Worm (Caenorhabditis elegans) whole organism, young adult: ENCODE results near the gene R05H10.7.
A peak's percentile ranks its signal among the peaks of the same experiment; 100 is the strongest.

ENCODE experiments used
- B0261.1 ChIP-seq: sonication (generic microtip); optimal IDR thresholded peaks from 2 replicates; lab custom pipeline; 2016; ENCODE audit warnings: mild to moderate bottlenecking, missing genetic modification characterization, moderate library complexity, missing compliant biosample characterization
- F23B12.7 ChIP-seq: sonication (generic microtip); optimal IDR thresholded peaks from 2 replicates; lab custom pipeline; 2017; ENCODE audit warnings: missing genetic modification characterization, mild to moderate bottlenecking, missing compliant biosample characterization, antibody characterized with exemption, moderate library complexity; ENCODE audit not compliant: insufficient read depth
- Y53G8AR.9 ChIP-seq: fragments of 200-800 bp; sonication (Bioruptor generic); conservative IDR thresholded peaks from 2 replicates; pipeline ENCODE4 v1.3.6; 2022; ENCODE audit warnings: missing genetic modification reagents, missing genetic modification characterization, missing compliant biosample characterization
- Y56A3A.18 ChIP-seq: fragments of 200-800 bp; sonication (Bioruptor generic); IDR thresholded peaks from 2 replicates; pipeline ENCODE4 v1.3.6; 2022; ENCODE audit warnings: missing genetic modification reagents, missing genetic modification characterization, missing compliant biosample characterization
- Y95B8A.8 ChIP-seq: fragments of 200-800 bp; sonication (Bioruptor generic); IDR thresholded peaks from 2 replicates; pipeline ENCODE4 v1.3.6; 2022; ENCODE audit warnings: missing genetic modification reagents, missing genetic modification characterization, missing compliant biosample characterization
- aptf-3 ChIP-seq: fragments of 200-800 bp; sonication (Bioruptor generic); IDR thresholded peaks from 2 replicates; pipeline ENCODE4 v1.3.6; 2022; ENCODE audit warnings: missing genetic modification characterization, missing compliant biosample characterization
- atf-7 ChIP-seq: sonication (generic microtip); optimal IDR thresholded peaks from 2 replicates; lab custom pipeline; 2017; ENCODE audit warnings: mild to moderate bottlenecking, missing genetic modification characterization, missing compliant biosample characterization
- ccch-3 ChIP-seq: fragments of 200-800 bp; sonication (Bioruptor generic); optimal IDR thresholded peaks from 2 replicates; lab custom pipeline; 2018; ENCODE audit warnings: mild to moderate bottlenecking, missing genetic modification characterization, missing compliant biosample characterization
- dox-1 ChIP-seq: fragments of 200-800 bp; sonication (Bioruptor generic); IDR thresholded peaks from 2 replicates; pipeline ENCODE4 v1.3.6; 2022; ENCODE audit warnings: missing genetic modification reagents, missing genetic modification characterization, missing compliant biosample characterization
- dpl-1 ChIP-seq: fragments of 150-350 bp; optimal IDR thresholded peaks from 2 replicates; lab custom pipeline; 2014; ENCODE audit warnings: missing biosample characterization, missing genetic modification reagents, missing genetic modification characterization
- egrh-3 ChIP-seq: fragments of 200-800 bp; sonication (Bioruptor generic); IDR thresholded peaks from 2 replicates; pipeline ENCODE4 v1.3.6; 2022; ENCODE audit warnings: missing genetic modification reagents, missing genetic modification characterization, missing compliant biosample characterization
- gei-17 ChIP-seq: fragments of 200-800 bp; sonication (Bioruptor generic); optimal IDR thresholded peaks from 2 replicates; lab custom pipeline; 2018; ENCODE audit warnings: mild to moderate bottlenecking, missing genetic modification characterization, missing compliant biosample characterization
- hmg-1.2 ChIP-seq: fragments of 200-800 bp; sonication (Bioruptor generic); IDR thresholded peaks from 2 replicates; pipeline ENCODE4 v1.3.6; 2022; ENCODE audit warnings: missing genetic modification reagents, missing genetic modification characterization, missing compliant biosample characterization
- lin-35 ChIP-seq, 3 experiments: fragments of 150-350 bp in 2 of 3; sonication (generic microtip) in 1 of 3; optimal IDR thresholded peaks; 2 replicates each; lab custom pipeline; 2014 to 2018; ENCODE audit warnings: missing biosample characterization in 3 of 3, missing genetic modification characterization in 3 of 3, missing genetic modification reagents in 3 of 3
- lin-40 ChIP-seq: sonication (generic microtip); optimal IDR thresholded peaks from 2 replicates; lab custom pipeline; 2016; ENCODE audit warnings: missing genetic modification characterization, mild to moderate bottlenecking, missing compliant biosample characterization, missing genotype, missing genetic modification reagents
- lsl-1 ChIP-seq: fragments of 200-800 bp; sonication (Bioruptor generic); optimal IDR thresholded peaks from 2 replicates; lab custom pipeline; 2018; ENCODE audit warnings: mild to moderate bottlenecking, missing genetic modification characterization, moderate library complexity, missing compliant biosample characterization
- lsy-27 ChIP-seq: sonication (generic microtip); optimal IDR thresholded peaks from 2 replicates; lab custom pipeline; 2017; ENCODE audit warnings: missing genetic modification characterization, mild to moderate bottlenecking, missing compliant biosample characterization, antibody characterized with exemption, missing genotype, borderline replicate concordance; ENCODE audit not compliant: insufficient read depth
- madf-6 ChIP-seq: fragments of 200-800 bp; sonication (Bioruptor generic); IDR thresholded peaks from 2 replicates; pipeline ENCODE4 v1.3.6; 2022; ENCODE audit warnings: missing genetic modification reagents, missing genetic modification characterization, missing compliant biosample characterization
- nfyb-1 ChIP-seq: fragments of 200-800 bp; sonication (Bioruptor generic); IDR thresholded peaks from 2 replicates; pipeline ENCODE4 v1.3.6; 2022; ENCODE audit warnings: missing genetic modification reagents, missing genetic modification characterization, missing compliant biosample characterization
- nhr-120 ChIP-seq: fragments of 200-800 bp; sonication (Bioruptor generic); IDR thresholded peaks from 2 replicates; pipeline ENCODE4 v1.3.6; 2022; ENCODE audit warnings: missing genetic modification characterization, missing compliant biosample characterization
- nhr-80 ChIP-seq: sonication (generic microtip); optimal IDR thresholded peaks from 2 replicates; lab custom pipeline; 2016; ENCODE audit warnings: missing genetic modification characterization, missing compliant biosample characterization
- sea-2 ChIP-seq: fragments of 200-800 bp; sonication (Bioruptor generic); IDR thresholded peaks from 2 replicates; pipeline ENCODE4 v1.3.6; 2022; ENCODE audit warnings: missing genetic modification characterization, missing compliant biosample characterization
- snpc-4 ChIP-seq, 5 experiments: fragments of 150-350 bp in 1 of 5; sonication (generic microtip) in 4 of 5; optimal IDR thresholded peaks; 2 replicates each; lab custom pipeline; 2014 to 2018; ENCODE audit warnings: missing genetic modification characterization in 5 of 5, missing biosample characterization in 3 of 5, antibody characterized with exemption in 2 of 5, mild to moderate bottlenecking in 2 of 5, missing compliant biosample characterization in 2 of 5, missing genotype in 2 of 5, moderate library complexity in 2 of 5, missing genetic modification reagents in 1 of 5
- tlf-1 ChIP-seq: fragments of 200-800 bp; sonication (Bioruptor generic); optimal IDR thresholded peaks from 2 replicates; lab custom pipeline; 2018; ENCODE audit warnings: mild to moderate bottlenecking, missing genetic modification characterization, missing compliant biosample characterization
- unc-62 ChIP-seq: fragments of 150-350 bp; optimal IDR thresholded peaks from 2 replicates; lab custom pipeline; 2014; ENCODE audit warnings: missing biosample characterization, missing genetic modification reagents, missing genetic modification characterization
- zfh-2 ChIP-seq: fragments of 200-800 bp; sonication (Bioruptor generic); conservative IDR thresholded peaks from 2 replicates; pipeline ENCODE4 v1.3.6; 2022; ENCODE audit warnings: missing genetic modification reagents, missing genetic modification characterization, missing compliant biosample characterization
- ztf-3 ChIP-seq: fragments of 200-800 bp; sonication (Bioruptor generic); optimal IDR thresholded peaks from 2 replicates; lab custom pipeline; 2018; ENCODE audit warnings: mild to moderate bottlenecking, missing genetic modification characterization, missing compliant biosample characterization

R05H10.7 gene

DNA sequence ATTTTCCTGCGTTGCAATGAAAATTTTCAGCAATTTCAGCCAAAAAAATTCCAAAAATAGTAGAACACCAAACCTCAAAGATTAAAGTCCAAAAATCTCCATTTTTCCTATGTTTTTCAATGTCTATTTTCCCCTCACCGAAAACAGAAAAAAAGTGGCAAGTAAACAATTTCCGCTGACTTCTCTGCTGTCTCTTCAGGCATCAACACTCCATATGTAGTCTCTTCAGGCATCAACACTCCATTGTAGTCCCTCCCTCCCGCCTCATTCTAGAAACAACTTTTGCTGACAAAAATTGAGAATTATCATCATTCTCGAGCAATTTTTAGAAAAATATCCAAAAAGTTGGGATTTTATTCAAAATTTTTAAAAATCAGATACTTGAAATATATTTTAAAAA is 9.0 kb downstream of the R05H10.7 start:
- 0 out of 2 replicates have a peak, but pooled peaks have one; percentile 26 for TF ChIP-seq nfyb-1
- peak; percentile 93; the same call in 1 of the 2 replicates for TF ChIP-seq hmg-1.2

DNA sequence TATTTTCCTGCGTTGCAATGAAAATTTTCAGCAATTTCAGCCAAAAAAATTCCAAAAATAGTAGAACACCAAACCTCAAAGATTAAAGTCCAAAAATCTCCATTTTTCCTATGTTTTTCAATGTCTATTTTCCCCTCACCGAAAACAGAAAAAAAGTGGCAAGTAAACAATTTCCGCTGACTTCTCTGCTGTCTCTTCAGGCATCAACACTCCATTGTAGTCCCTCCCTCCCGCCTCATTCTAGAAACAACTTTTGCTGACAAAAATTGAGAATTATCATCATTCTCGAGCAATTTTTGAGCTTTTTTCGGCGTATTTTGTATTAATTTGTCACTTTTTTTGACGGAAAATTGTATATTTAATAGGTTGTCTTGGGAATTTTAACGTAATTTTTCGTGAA is 9.8 kb downstream of the R05H10.7 start:
- peak; percentile 91; the same call in 1 of the 2 replicates for TF ChIP-seq hmg-1.2
- TF ChIP-seq, all 124 proteins: peak for 1; not testable (repeated sequence) for 123

DNA sequence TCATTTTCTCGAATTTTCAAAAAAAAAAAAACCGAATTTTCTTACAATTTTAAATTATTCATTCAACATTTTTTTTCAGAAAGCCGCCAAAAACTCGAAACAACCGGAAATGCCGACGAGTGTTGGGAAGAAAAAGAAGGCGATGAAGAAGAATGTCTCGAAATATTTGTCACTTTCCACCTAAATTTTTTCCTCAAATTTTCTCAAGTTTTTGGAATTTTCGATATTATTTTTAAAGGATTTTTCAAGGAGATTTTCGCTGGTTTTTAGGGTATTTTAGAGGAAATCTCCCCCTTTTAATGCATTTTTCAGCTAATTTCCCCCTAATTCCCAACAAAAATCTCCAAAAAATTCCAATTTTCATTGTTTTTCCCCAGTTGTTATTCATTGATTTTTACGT is 10.8 kb downstream of the R05H10.7 start:
- no peak for TF ChIP-seq aptf-3 (GFP tag; lab: Robert Waterston, UW)
- TF ChIP-seq B0261.1 (tag; lab: Kevin White, UChicago): no peak
- no peak for TF ChIP-seq lsy-27
- TF ChIP-seq nhr-80 (tag; lab: Kevin White, UChicago): no peak
- TF ChIP-seq lsl-1: no peak
- TF ChIP-seq, all 124 proteins: peak for 0

DNA sequence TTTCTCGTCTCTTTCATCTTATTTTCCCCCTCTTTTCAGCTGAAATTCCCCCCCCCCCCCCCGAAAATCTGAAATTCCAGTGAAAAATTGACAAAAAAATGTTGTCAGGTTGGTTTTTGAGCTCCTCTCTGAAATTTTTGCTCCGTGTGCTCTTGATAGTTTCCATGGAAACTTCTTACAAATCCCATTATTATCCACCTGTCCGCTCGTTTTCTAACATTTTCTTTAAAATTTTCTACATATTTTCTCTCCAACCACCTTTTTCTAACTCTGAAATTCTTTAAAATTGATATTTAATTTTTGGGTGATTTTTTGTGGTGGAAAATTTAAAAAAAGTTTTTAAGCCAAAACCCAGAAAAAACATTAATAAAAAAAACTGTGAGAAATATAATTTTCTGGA is 11.3 kb downstream of the R05H10.7 start, which contains the start of gene gpx-2:
TSS of gene gpx-2 (plus strand) at position 99 of the 400 bp plus-strand sequence.
- no peak for TF ChIP-seq dpl-1 (GFP tag; lab: Kevin White, UChicago)
- TF ChIP-seq madf-6 (GFP tag; lab: Robert Waterston, UW): 0 out of 2 replicates have a peak, but pooled peaks have one; percentile 5
- peak; percentile 4 for TF ChIP-seq atf-7 (tag; lab: Kevin White, UChicago)
- TF ChIP-seq tlf-1 (GFP tag; lab: Kevin White, UChicago): peak; percentile 26
- 0 out of 2 replicates have a peak, but pooled peaks have one; percentile 10 for TF ChIP-seq Y95B8A.8
- TF ChIP-seq nfyb-1: 0 out of 2 replicates have a peak, but pooled peaks have one; percentile 38
- TF ChIP-seq aptf-3 (GFP tag; lab: Robert Waterston, UW): no peak
- peak; percentile 64; the same call in 1 of the 2 replicates for TF ChIP-seq Y53G8AR.9 (GFP tag; lab: Robert Waterston, UW)
- TF ChIP-seq unc-62: no peak
- peak; percentile 64; the same call in 1 of the 2 replicates for TF ChIP-seq Y56A3A.18

ce11 chrII:14867530-14867929 is 12.2 kb downstream of the R05H10.7 start:
- TF ChIP-seq lin-35 (GFP tag; optimal IDR thresholded peaks at IDR 0.05; lab: Kevin White, UChicago): no peak
- TF ChIP-seq F23B12.7 (tag; lab: Kevin White, UChicago): no peak
- 0 out of 2 replicates have a peak, but pooled peaks have one; percentile 8 for TF ChIP-seq dox-1 (GFP tag; lab: Robert Waterston, UW)

ce11 chrII:14869644-14870043 is 14.3 kb downstream of the R05H10.7 start, which contains the start of gene R05H10.3:
TSS of gene R05H10.3 (plus strand) at chrII:14869944.
- TF ChIP-seq ccch-3: no peak
- no peak for TF ChIP-seq ztf-3 (GFP tag; lab: Kevin White, UChicago)
- TF ChIP-seq unc-62: no peak
- no peak for TF ChIP-seq snpc-4 (GFP tag; optimal IDR thresholded peaks at IDR 0.05; lab: Kevin White, UChicago)
- TF ChIP-seq snpc-4 (tag; optimal IDR thresholded peaks at IDR 0.05; lab: Kevin White, UChicago): no peak
- TF ChIP-seq nhr-120 (GFP tag; lab: Robert Waterston, UW): no peak

DNA sequence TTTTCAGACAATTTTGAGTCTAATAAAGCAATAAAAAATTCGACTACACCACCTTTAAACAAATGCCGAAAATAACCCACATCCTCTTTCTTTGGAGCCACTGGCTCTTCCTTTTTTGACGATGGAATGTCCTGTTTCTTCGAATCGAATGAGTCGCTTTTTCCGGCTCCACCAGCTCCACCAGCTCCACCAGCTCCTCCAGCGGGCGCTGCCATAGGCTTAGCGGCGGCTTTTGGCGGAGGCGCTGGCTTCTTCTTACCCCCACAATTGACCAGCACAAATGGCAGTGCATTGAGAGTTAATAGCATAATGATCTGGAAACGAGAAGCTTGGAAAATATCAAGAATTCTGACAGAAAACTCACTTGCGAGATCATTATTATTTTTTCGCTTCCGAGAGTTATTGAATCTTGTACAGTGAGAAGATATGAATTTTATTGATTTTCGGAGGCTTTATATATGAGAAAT is 21.4 kb downstream of the R05H10.7 start, which contains the start of gene Y53F4A.2:
TSS of gene Y53F4A.2 (minus strand) at position 417 of the 467 bp plus-strand sequence.
- TF ChIP-seq egrh-3 (peak; percentile 38; the same call in 1 of the 2 replicates), lin-40 (tag; lab: Kevin White, UChicago) (no peak), gei-17 (GFP tag; lab: Kevin White, UChicago) (no peak), zfh-2 (peak; percentile 68), sea-2 (GFP tag; lab: Robert Waterston, UW) (no peak)
